Worm (Caenorhabditis elegans) whole organism, L4 larva: Measurements from ENCODE around the gene set-31.

Experiments used
- F10B5.3 ChIP-seq: sonication (generic microtip); optimal IDR thresholded peaks from 2 replicates; lab custom pipeline; 2016; ENCODE audit warnings: mild to moderate bottlenecking, missing genetic modification characterization, missing compliant biosample characterization
- R02D3.7 ChIP-seq: fragments of 150-350 bp; sonication (generic microtip); optimal IDR thresholded peaks from 3 replicates; lab custom pipeline; 2014; ENCODE audit warnings: missing biosample characterization, missing genetic modification characterization
- T20F7.1 ChIP-seq: fragments of 200-800 bp; sonication (Bioruptor generic); optimal IDR thresholded peaks from 2 replicates; lab custom pipeline; 2018; ENCODE audit warnings: mild to moderate bottlenecking, missing genetic modification characterization, missing compliant biosample characterization
- Y75B8A.6 ChIP-seq: fragments of 200-800 bp; sonication (Bioruptor generic); IDR thresholded peaks from 2 replicates; pipeline ENCODE4 v1.3.6; 2022; ENCODE audit warnings: missing genetic modification reagents, missing genetic modification characterization, missing compliant biosample characterization
- ZK546.5 ChIP-seq, 2 experiments: sonication (generic microtip); optimal IDR thresholded peaks; 2 replicates each; lab custom pipeline; 2017; ENCODE audit warnings: missing biosample characterization in 2 of 2, missing genetic modification characterization in 2 of 2
- aha-1 ChIP-seq: fragments of 150-350 bp; peaks from one replicate; lab custom pipeline; 2014; ENCODE audit warnings: missing biosample characterization, missing genetic modification characterization
- aly-2 ChIP-seq: sonication (generic microtip); optimal IDR thresholded peaks from 2 replicates; lab custom pipeline; 2018; ENCODE audit warnings: missing biosample characterization, missing genetic modification characterization
- ceh-20 ChIP-seq: fragments of 200-800 bp; sonication (Bioruptor generic); IDR thresholded peaks from 2 replicates; pipeline ENCODE4 v1.3.6; 2022; ENCODE audit warnings: missing genetic modification reagents, missing genetic modification characterization, missing compliant biosample characterization
- ceh-32 ChIP-seq: sonication (generic microtip); optimal IDR thresholded peaks from 2 replicates; lab custom pipeline; 2016; ENCODE audit warnings: mild to moderate bottlenecking, missing genetic modification characterization, missing compliant biosample characterization; ENCODE audit not compliant: poor library complexity
- ceh-44 ChIP-seq: fragments of 200-800 bp; sonication (Bioruptor generic); IDR thresholded peaks from 2 replicates; pipeline ENCODE4 v1.3.6; 2022; ENCODE audit warnings: missing genetic modification reagents, missing genetic modification characterization, missing compliant biosample characterization
- ceh-62 ChIP-seq: sonication (generic microtip); optimal IDR thresholded peaks from 2 replicates; lab custom pipeline; 2017; ENCODE audit warnings: missing biosample characterization, missing genetic modification characterization
- ces-1 ChIP-seq: fragments of 150-350 bp; sonication (generic microtip); optimal IDR thresholded peaks from 4 replicates; lab custom pipeline; 2014; ENCODE audit warnings: missing biosample characterization, missing genetic modification reagents, missing genetic modification characterization
- cey-2 ChIP-seq: sonication (generic microtip); optimal IDR thresholded peaks from 3 replicates; lab custom pipeline; 2017; ENCODE audit warnings: missing genetic modification characterization, mild to moderate bottlenecking, missing compliant biosample characterization, antibody characterized with exemption, borderline replicate concordance; ENCODE audit not compliant: insufficient read depth
- daf-16 ChIP-seq, 3 experiments: sonication (generic microtip); optimal IDR thresholded peaks; 2 replicates each; lab custom pipeline; 2016 to 2017; ENCODE audit warnings: missing genetic modification characterization in 3 of 3, missing genetic modification reagents in 3 of 3, mild to moderate bottlenecking in 2 of 3, missing compliant biosample characterization in 2 of 3, missing biosample characterization in 1 of 3, moderate library complexity in 1 of 3
- daf-8 ChIP-seq: fragments of 200-800 bp; sonication (Bioruptor generic); IDR thresholded peaks from 2 replicates; pipeline ENCODE4 v1.3.6; 2022; ENCODE audit warnings: missing genetic modification characterization, missing compliant biosample characterization
- dmd-6 ChIP-seq: fragments of 200-800 bp; sonication (Bioruptor generic); IDR thresholded peaks from 2 replicates; pipeline ENCODE4 v1.3.6; 2022; ENCODE audit warnings: missing genetic modification reagents, missing genetic modification characterization, missing compliant biosample characterization
- dmd-9 ChIP-seq: fragments of 200-800 bp; sonication (Bioruptor generic); IDR thresholded peaks from 2 replicates; pipeline ENCODE4 v1.3.6; 2022; ENCODE audit warnings: missing genetic modification reagents, missing genetic modification characterization, missing compliant biosample characterization
- egl-27 ChIP-seq: sonication (generic microtip); optimal IDR thresholded peaks from 3 replicates; lab custom pipeline; 2017; ENCODE audit warnings: missing biosample characterization, missing genetic modification reagents, missing genetic modification characterization
- egl-43 ChIP-seq: fragments of 200-800 bp; sonication (Bioruptor generic); IDR thresholded peaks from 2 replicates; pipeline ENCODE4 v1.3.6; 2022; ENCODE audit warnings: missing genetic modification reagents, missing genetic modification characterization, missing compliant biosample characterization
- fkh-10 ChIP-seq: fragments of 150-350 bp; optimal IDR thresholded peaks from 2 replicates; lab custom pipeline; 2014; ENCODE audit warnings: missing biosample characterization, missing genetic modification reagents, missing genetic modification characterization
- hif-1 ChIP-seq, 2 experiments: sonication (generic microtip); optimal IDR thresholded peaks; 2 replicates each; lab custom pipeline; 2016 to 2017; ENCODE audit warnings: missing compliant biosample characterization in 2 of 2, missing genetic modification characterization in 2 of 2, missing genetic modification reagents in 2 of 2, missing genotype in 2 of 2, mild to moderate bottlenecking in 1 of 2
- hlh-11 ChIP-seq: fragments of 200-800 bp; sonication (Bioruptor generic); optimal IDR thresholded peaks from 2 replicates; lab custom pipeline; 2018; ENCODE audit warnings: mild to moderate bottlenecking, missing genetic modification characterization, missing compliant biosample characterization
- hmg-1.1 ChIP-seq: fragments of 200-800 bp; sonication (Bioruptor generic); IDR thresholded peaks from 2 replicates; pipeline ENCODE4 v1.3.6; 2022; ENCODE audit warnings: missing genetic modification reagents, missing genetic modification characterization, missing compliant biosample characterization
- jun-1 ChIP-seq: fragments of 150-350 bp; optimal IDR thresholded peaks from 2 replicates; lab custom pipeline; 2014; ENCODE audit warnings: missing biosample characterization, missing genetic modification reagents, missing genetic modification characterization
- lin-13 ChIP-seq: fragments of 150-350 bp; optimal IDR thresholded peaks from 2 replicates; lab custom pipeline; 2014; ENCODE audit warnings: missing biosample characterization, missing genetic modification reagents, missing genetic modification characterization
- lin-15B ChIP-seq: fragments of 150-350 bp; sonication (generic microtip); optimal IDR thresholded peaks from 3 replicates; lab custom pipeline; 2014; ENCODE audit warnings: missing biosample characterization, missing genetic modification characterization
- lin-38 ChIP-seq: fragments of 200-800 bp; sonication (Bioruptor generic); IDR thresholded peaks from 2 replicates; pipeline ENCODE4 v1.3.6; 2022; ENCODE audit warnings: missing genetic modification reagents, missing genetic modification characterization, missing compliant biosample characterization
- lin-39 ChIP-seq: fragments of 150-350 bp; optimal IDR thresholded peaks from 2 replicates; lab custom pipeline; 2014; ENCODE audit warnings: missing biosample characterization, missing genetic modification reagents, missing genetic modification characterization
- lir-3 ChIP-seq: sonication (generic microtip); optimal IDR thresholded peaks from 2 replicates; lab custom pipeline; 2016; ENCODE audit warnings: mild to moderate bottlenecking, missing genetic modification characterization, missing compliant biosample characterization
- mep-1 ChIP-seq: fragments of 150-350 bp; sonication (generic microtip); optimal IDR thresholded peaks from 3 replicates; lab custom pipeline; 2014; ENCODE audit warnings: missing biosample characterization, missing genetic modification characterization
- mxl-3 ChIP-seq: fragments of 200-800 bp; sonication (Bioruptor generic); optimal IDR thresholded peaks from 2 replicates; lab custom pipeline; 2018; ENCODE audit warnings: mild to moderate bottlenecking, missing genetic modification characterization, missing compliant biosample characterization
- nhr-102 ChIP-seq: sonication (generic microtip); optimal IDR thresholded peaks from 2 replicates; lab custom pipeline; 2016; ENCODE audit warnings: mild to moderate bottlenecking, missing genetic modification characterization, moderate library complexity, missing compliant biosample characterization
- nhr-237 ChIP-seq: sonication (generic microtip); optimal IDR thresholded peaks from 2 replicates; lab custom pipeline; 2017; ENCODE audit warnings: missing biosample characterization, missing genetic modification characterization
- nhr-28 ChIP-seq: fragments of 150-350 bp; optimal IDR thresholded peaks from 2 replicates; lab custom pipeline; 2014; ENCODE audit warnings: missing biosample characterization, missing genetic modification characterization
- nhr-48 ChIP-seq: sonication (generic microtip); optimal IDR thresholded peaks from 2 replicates; lab custom pipeline; 2016; ENCODE audit warnings: mild to moderate bottlenecking, missing genetic modification characterization, missing compliant biosample characterization
- nhr-77 ChIP-seq: fragments of 150-350 bp; optimal IDR thresholded peaks from 2 replicates; lab custom pipeline; 2014; ENCODE audit warnings: missing biosample characterization, missing genetic modification characterization
- pha-4 ChIP-seq, 2 experiments: fragments of 150-350 bp in 1 of 2; fragments of 200-800 bp in 1 of 2; sonication (Bioruptor generic) in 1 of 2; IDR thresholded peaks in 1 of 2; optimal IDR thresholded peaks in 1 of 2; 2 replicates each; pipeline versions ENCODE4 v1.3.6 to Lab custom; 2014 to 2022; ENCODE audit warnings: missing genetic modification characterization in 2 of 2, missing genetic modification reagents in 2 of 2, missing biosample characterization in 1 of 2, missing compliant biosample characterization in 1 of 2
- php-3 ChIP-seq: fragments of 200-800 bp; sonication (Bioruptor generic); IDR thresholded peaks from 2 replicates; pipeline ENCODE4 v1.3.6; 2022; ENCODE audit warnings: missing genetic modification reagents, missing genetic modification characterization, missing compliant biosample characterization
- sdz-12 ChIP-seq: fragments of 200-800 bp; sonication (Bioruptor generic); optimal IDR thresholded peaks from 2 replicates; lab custom pipeline; 2018; ENCODE audit warnings: mild to moderate bottlenecking, missing genetic modification characterization, missing compliant biosample characterization
- snpc-1.2 ChIP-seq: fragments of 200-800 bp; sonication (Bioruptor generic); IDR thresholded peaks from 2 replicates; pipeline ENCODE4 v1.3.6; 2022; ENCODE audit warnings: missing genetic modification reagents, missing genetic modification characterization, missing compliant biosample characterization
- snpc-4 ChIP-seq: fragments of 150-350 bp; optimal IDR thresholded peaks from 2 replicates; lab custom pipeline; 2014; ENCODE audit warnings: missing biosample characterization, missing genetic modification characterization
- tra-1 ChIP-seq: fragments of 200-800 bp; sonication (Bioruptor generic); IDR thresholded peaks from 2 replicates; pipeline ENCODE4 v1.3.6; 2022; ENCODE audit warnings: missing genetic modification reagents, missing genetic modification characterization, missing compliant biosample characterization
- unc-130 ChIP-seq: sonication (generic microtip); optimal IDR thresholded peaks from 2 replicates; lab custom pipeline; 2016; ENCODE audit warnings: missing genetic modification reagents, missing genetic modification characterization, missing compliant biosample characterization
- unc-62 ChIP-seq, 3 experiments: fragments of 150-350 bp in 1 of 3; sonication (generic microtip); optimal IDR thresholded peaks in 2 of 3; peaks in 1 of 3; 1 replicate in 1 of 3; 2 replicates in 2 of 3; lab custom pipeline; 2014 to 2017; ENCODE audit warnings: missing biosample characterization in 3 of 3, missing genetic modification characterization in 3 of 3, missing genetic modification reagents in 3 of 3, missing genotype in 1 of 3
- vab-7 ChIP-seq: fragments of 200-800 bp; sonication (Bioruptor generic); IDR thresholded peaks from 2 replicates; pipeline ENCODE4 v1.3.6; 2022; ENCODE audit warnings: missing genetic modification reagents, missing genetic modification characterization, missing compliant biosample characterization
- zag-1 ChIP-seq: fragments of 150-350 bp; optimal IDR thresholded peaks from 2 replicates; lab custom pipeline; 2014; ENCODE audit warnings: missing biosample characterization, missing genetic modification characterization
- zfp-3 ChIP-seq: fragments of 200-800 bp; sonication (Bioruptor generic); conservative IDR thresholded peaks from 2 replicates; pipeline ENCODE4 v1.3.6; 2022; ENCODE audit warnings: missing genetic modification reagents, missing genetic modification characterization, missing compliant biosample characterization
- zip-2 ChIP-seq: fragments of 150-350 bp; optimal IDR thresholded peaks from 2 replicates; lab custom pipeline; 2014; ENCODE audit warnings: missing biosample characterization, missing genetic modification characterization
- ztf-7 ChIP-seq: fragments of 150-350 bp; optimal IDR thresholded peaks from 2 replicates; lab custom pipeline; 2014; ENCODE audit warnings: missing biosample characterization, missing genetic modification characterization

set-31 gene

ce11 chrV:14414964-14415564 lies 2.6 kb upstream of the set-31 start, which contains the start of the genes nxf-1 and C15H11.11 (continued):
- TF ChIP-seq lin-15B (tag; lab: Kevin White, UChicago) (no peak), hmg-1.1 (GFP tag; lab: Robert Waterston, UW) (peak; percentile 43; the same call in 1 of the 2 replicates), sdz-12 (GFP tag; lab: Kevin White, UChicago) (no peak), lin-38 (GFP tag; lab: Robert Waterston, UW) (peak; percentile 72), vab-7 (GFP tag; lab: Robert Waterston, UW) (no peak), ceh-32 (no peak), pha-4 (GFP tag; IDR thresholded peaks at IDR 0.05; lab: Robert Waterston, UW) (no peak), pha-4 (tag; optimal IDR thresholded peaks at IDR 0.05; lab: Kevin White, UChicago) (no peak), unc-62 (GFP tag; optimal IDR thresholded peaks at IDR 0.05 in 1 of 2; lab: Kevin White, UChicago) (no peak), unc-62 (tag; optimal IDR thresholded peaks at IDR 0.05; lab: Kevin White, UChicago) (no peak), hif-1 (tag; optimal IDR thresholded peaks at IDR 0.05; lab: Kevin White, UChicago) (peak in 1 of 2 experiments; percentile 49), Y75B8A.6 (no peak), zfp-3 (GFP tag; lab: Robert Waterston, UW) (no peak), ztf-7 (peak; percentile 74), egl-27 (tag; lab: Kevin White, UChicago) (no peak), fkh-10 (GFP tag; lab: Kevin White, UChicago) (no peak), cey-2 (tag; lab: Kevin White, UChicago) (no peak), daf-16 (GFP tag; optimal IDR thresholded peaks at IDR 0.05; lab: Kevin White, UChicago) (peak; percentile 39 to 74), daf-16 (tag; optimal IDR thresholded peaks at IDR 0.05; lab: Kevin White, UChicago) (peak; percentile 99), nhr-77 (peak; percentile 76), nhr-237 (no peak), dmd-9 (GFP tag; lab: Robert Waterston, UW) (no peak), hlh-11 (tag; lab: Kevin White, UChicago) (peak; percentile 84), nhr-28 (tag; lab: Kevin White, UChicago) (peak; percentile 50), php-3 (GFP tag; lab: Robert Waterston, UW) (peak; percentile 75; the same call in 1 of the 2 replicates), ceh-62 (tag; lab: Kevin White, UChicago) (no peak), snpc-1.2 (GFP tag; lab: Robert Waterston, UW) (no peak), aly-2 (tag; lab: Kevin White, UChicago) (no peak), lin-13 (GFP tag; lab: Kevin White, UChicago) (no peak), nhr-102 (peak; percentile 72), ceh-20 (GFP tag; lab: Robert Waterston, UW) (0 out of 2 replicates have a peak, but pooled peaks have one; percentile 28), mep-1 (tag; lab: Kevin White, UChicago) (peak; percentile 78), mxl-3 (GFP tag; lab: Kevin White, UChicago) (peak; percentile 14), ceh-44 (GFP tag; lab: Robert Waterston, UW) (no peak), T20F7.1 (GFP tag; lab: Kevin White, UChicago) (peak; percentile 81), jun-1 (tag; lab: Kevin White, UChicago) (no peak), aha-1 (tag; lab: Kevin White, UChicago) (no peak), dmd-6 (GFP tag; lab: Robert Waterston, UW) (peak; percentile 81), ZK546.5 (tag; optimal IDR thresholded peaks at IDR 0.05; lab: Kevin White, UChicago) (no peak), egl-43 (GFP tag; lab: Robert Waterston, UW) (no peak), unc-130 (GFP tag; lab: Kevin White, UChicago) (no peak), R02D3.7 (tag; lab: Kevin White, UChicago) (no peak), lir-3 (tag; lab: Kevin White, UChicago) (no peak), zip-2 (tag; lab: Kevin White, UChicago) (no peak), zag-1 (no peak), lin-39 (tag; lab: Kevin White, UChicago) (no peak), tra-1 (GFP tag; lab: Robert Waterston, UW) (0 out of 2 replicates have a peak, but pooled peaks have one; percentile 43), ces-1 (no peak), snpc-4 (tag; lab: Kevin White, UChicago) (no peak), daf-8 (GFP tag; lab: Robert Waterston, UW) (no peak), nhr-48 (tag; lab: Kevin White, UChicago) (peak; percentile 40), F10B5.3 (tag; lab: Kevin White, UChicago) (no peak)
